Worm (Caenorhabditis elegans) whole organism, young adult: Measurements from ENCODE around the gene ZK546.19.

Source experiments
- B0035.1 ChIP-seq: sonication (generic microtip); optimal IDR thresholded peaks from 2 replicates; lab custom pipeline; 2016; ENCODE audit warnings: missing genetic modification characterization, mild to moderate bottlenecking, missing compliant biosample characterization, missing genotype, missing genetic modification reagents
- D2030.7 ChIP-seq: fragments of 200-800 bp; sonication (Bioruptor generic); IDR thresholded peaks from 2 replicates; pipeline ENCODE4 v1.3.6; 2022; ENCODE audit warnings: missing genetic modification reagents, missing genetic modification characterization, missing compliant biosample characterization
- F52B5.7 ChIP-seq: sonication (generic microtip); optimal IDR thresholded peaks from 2 replicates; lab custom pipeline; 2016; ENCODE audit warnings: mild to moderate bottlenecking, missing genetic modification characterization, missing compliant biosample characterization
- F55B11.4 ChIP-seq: sonication (generic microtip); optimal IDR thresholded peaks from 2 replicates; lab custom pipeline; 2016; ENCODE audit warnings: missing compliant biosample characterization, missing genetic modification characterization, borderline replicate concordance; ENCODE audit not compliant: insufficient read depth
- F57C9.4 ChIP-seq: sonication (generic microtip); optimal IDR thresholded peaks from 2 replicates; lab custom pipeline; 2017; ENCODE audit warnings: mild to moderate bottlenecking, missing genetic modification characterization, missing compliant biosample characterization
- K11D2.4 ChIP-seq: fragments of 200-800 bp; sonication (Bioruptor generic); IDR thresholded peaks from 2 replicates; pipeline ENCODE4 v1.3.6; 2022; ENCODE audit warnings: missing genetic modification reagents, missing genetic modification characterization, missing compliant biosample characterization
- Y95B8A.8 ChIP-seq: fragments of 200-800 bp; sonication (Bioruptor generic); IDR thresholded peaks from 2 replicates; pipeline ENCODE4 v1.3.6; 2022; ENCODE audit warnings: missing genetic modification reagents, missing genetic modification characterization, missing compliant biosample characterization
- ama-1 ChIP-seq, 3 experiments: fragments of 150-350 bp in 1 of 3; sonication (generic microtip) in 2 of 3; optimal IDR thresholded peaks; 2 replicates each; lab custom pipeline; 2014 to 2018; ENCODE audit warnings: missing biosample characterization in 2 of 3, missing genetic modification characterization in 2 of 3, missing genetic modification reagents in 2 of 3
- attf-5 ChIP-seq: fragments of 200-800 bp; sonication (Bioruptor generic); optimal IDR thresholded peaks from 2 replicates; lab custom pipeline; 2018; ENCODE audit warnings: mild to moderate bottlenecking, missing genetic modification characterization, missing compliant biosample characterization
- bed-1 ChIP-seq: fragments of 200-800 bp; sonication (Bioruptor generic); IDR thresholded peaks from 2 replicates; pipeline ENCODE4 v1.3.6; 2022; ENCODE audit warnings: missing genetic modification reagents, missing genetic modification characterization, missing compliant biosample characterization
- cebp-2 ChIP-seq: fragments of 200-800 bp; sonication (Bioruptor generic); IDR thresholded peaks from 2 replicates; pipeline ENCODE4 v1.3.6; 2022; ENCODE audit warnings: missing genetic modification characterization, missing compliant biosample characterization
- ceh-40 ChIP-seq: fragments of 200-800 bp; sonication (Bioruptor generic); IDR thresholded peaks from 2 replicates; pipeline ENCODE4 v1.3.6; 2022; ENCODE audit warnings: missing genetic modification characterization, missing compliant biosample characterization
- ceh-91 ChIP-seq: fragments of 200-800 bp; sonication (Bioruptor generic); IDR thresholded peaks from 2 replicates; pipeline ENCODE4 v1.3.6; 2022; ENCODE audit warnings: missing genetic modification reagents, missing genetic modification characterization, missing compliant biosample characterization
- dpff-1 ChIP-seq: sonication (generic microtip); optimal IDR thresholded peaks from 2 replicates; lab custom pipeline; 2017; ENCODE audit warnings: mild to moderate bottlenecking, missing genetic modification characterization, missing compliant biosample characterization
- ekl-4 ChIP-seq: fragments of 200-800 bp; sonication (Bioruptor generic); IDR thresholded peaks from 2 replicates; pipeline ENCODE4 v1.3.6; 2022; ENCODE audit warnings: missing genetic modification reagents, missing genetic modification characterization, missing compliant biosample characterization
- ets-4 ChIP-seq: fragments of 200-800 bp; sonication (Bioruptor generic); optimal IDR thresholded peaks from 2 replicates; lab custom pipeline; 2018; ENCODE audit warnings: mild to moderate bottlenecking, missing genetic modification characterization, missing compliant biosample characterization
- fkh-3 ChIP-seq: sonication (generic microtip); optimal IDR thresholded peaks from 2 replicates; lab custom pipeline; 2016; ENCODE audit warnings: mild to moderate bottlenecking, missing genetic modification characterization, missing compliant biosample characterization
- gei-17 ChIP-seq: fragments of 200-800 bp; sonication (Bioruptor generic); optimal IDR thresholded peaks from 2 replicates; lab custom pipeline; 2018; ENCODE audit warnings: mild to moderate bottlenecking, missing genetic modification characterization, missing compliant biosample characterization
- him-1 ChIP-seq: sonication (generic microtip); optimal IDR thresholded peaks from 2 replicates; lab custom pipeline; 2016; ENCODE audit warnings: missing genotype, missing genetic modification reagents, missing genetic modification characterization, missing compliant biosample characterization
- hlh-26 ChIP-seq: fragments of 200-800 bp; sonication (Bioruptor generic); conservative IDR thresholded peaks from 2 replicates; pipeline ENCODE4 v1.3.6; 2022; ENCODE audit warnings: missing genetic modification reagents, missing genetic modification characterization, missing compliant biosample characterization
- hmg-1.2 ChIP-seq: fragments of 200-800 bp; sonication (Bioruptor generic); IDR thresholded peaks from 2 replicates; pipeline ENCODE4 v1.3.6; 2022; ENCODE audit warnings: missing genetic modification reagents, missing genetic modification characterization, missing compliant biosample characterization
- hmg-20 ChIP-seq: fragments of 200-800 bp; sonication (Bioruptor generic); IDR thresholded peaks from 2 replicates; pipeline ENCODE4 v1.3.6; 2022; ENCODE audit warnings: missing genetic modification reagents, missing genetic modification characterization, missing compliant biosample characterization
- hsf-1 ChIP-seq: fragments of 200-800 bp; sonication (Bioruptor generic); IDR thresholded peaks from 2 replicates; pipeline ENCODE4 v1.3.6; 2022; ENCODE audit warnings: missing genetic modification reagents, missing genetic modification characterization, missing compliant biosample characterization
- lin-26 ChIP-seq: fragments of 200-800 bp; sonication (Bioruptor generic); IDR thresholded peaks from 2 replicates; pipeline ENCODE4 v1.3.6; 2022; ENCODE audit warnings: missing genetic modification reagents, missing genetic modification characterization, missing compliant biosample characterization
- lin-35 ChIP-seq, 3 experiments: fragments of 150-350 bp in 2 of 3; sonication (generic microtip) in 1 of 3; optimal IDR thresholded peaks; 2 replicates each; lab custom pipeline; 2014 to 2018; ENCODE audit warnings: missing biosample characterization in 3 of 3, missing genetic modification characterization in 3 of 3, missing genetic modification reagents in 3 of 3
- lin-40 ChIP-seq: sonication (generic microtip); optimal IDR thresholded peaks from 2 replicates; lab custom pipeline; 2016; ENCODE audit warnings: missing genetic modification characterization, mild to moderate bottlenecking, missing compliant biosample characterization, missing genotype, missing genetic modification reagents
- lin-54 ChIP-seq: fragments of 200-800 bp; sonication (Bioruptor generic); optimal IDR thresholded peaks from 2 replicates; lab custom pipeline; 2018; ENCODE audit warnings: mild to moderate bottlenecking, missing genetic modification characterization, missing compliant biosample characterization
- lir-1 ChIP-seq: fragments of 200-800 bp; sonication (Bioruptor generic); conservative IDR thresholded peaks from 2 replicates; pipeline ENCODE4 v1.3.6; 2022; ENCODE audit warnings: missing genetic modification reagents, missing genetic modification characterization, missing compliant biosample characterization
- lsy-27 ChIP-seq: sonication (generic microtip); optimal IDR thresholded peaks from 2 replicates; lab custom pipeline; 2017; ENCODE audit warnings: missing genetic modification characterization, mild to moderate bottlenecking, missing compliant biosample characterization, antibody characterized with exemption, missing genotype, borderline replicate concordance; ENCODE audit not compliant: insufficient read depth
- madf-10 ChIP-seq: sonication (generic microtip); optimal IDR thresholded peaks from 2 replicates; lab custom pipeline; 2016; ENCODE audit warnings: mild to moderate bottlenecking, missing genetic modification characterization, missing compliant biosample characterization
- madf-3 ChIP-seq: fragments of 200-800 bp; sonication (Bioruptor generic); IDR thresholded peaks from 2 replicates; pipeline ENCODE4 v1.3.6; 2022; ENCODE audit warnings: missing genetic modification reagents, missing genetic modification characterization, missing compliant biosample characterization
- madf-6 ChIP-seq: fragments of 200-800 bp; sonication (Bioruptor generic); IDR thresholded peaks from 2 replicates; pipeline ENCODE4 v1.3.6; 2022; ENCODE audit warnings: missing genetic modification reagents, missing genetic modification characterization, missing compliant biosample characterization
- mxl-1 ChIP-seq: sonication (generic microtip); optimal IDR thresholded peaks from 2 replicates; lab custom pipeline; 2016; ENCODE audit warnings: missing genetic modification characterization, missing compliant biosample characterization
- nhr-27 ChIP-seq: fragments of 200-800 bp; sonication (Bioruptor generic); optimal IDR thresholded peaks from 2 replicates; lab custom pipeline; 2018; ENCODE audit warnings: mild to moderate bottlenecking, missing genetic modification characterization, moderate library complexity, missing compliant biosample characterization
- nhr-80 ChIP-seq: sonication (generic microtip); optimal IDR thresholded peaks from 2 replicates; lab custom pipeline; 2016; ENCODE audit warnings: missing genetic modification characterization, missing compliant biosample characterization
- nhr-90 ChIP-seq: sonication (generic microtip); optimal IDR thresholded peaks from 2 replicates; lab custom pipeline; 2016; ENCODE audit warnings: missing genotype, mild to moderate bottlenecking, missing genetic modification characterization, missing compliant biosample characterization
- pha-4 ChIP-seq: fragments of 150-350 bp; sonication (generic microtip); optimal IDR thresholded peaks from 2 replicates; lab custom pipeline; 2014; ENCODE audit warnings: missing biosample characterization, missing genetic modification reagents, missing genetic modification characterization
- rec-8 ChIP-seq, 2 experiments: sonication (generic microtip); optimal IDR thresholded peaks; 2 replicates each; lab custom pipeline; 2016; ENCODE audit warnings: mild to moderate bottlenecking in 2 of 2, missing genetic modification characterization in 2 of 2, missing genetic modification reagents in 2 of 2, missing genotype in 2 of 2, missing biosample characterization in 1 of 2, missing compliant biosample characterization in 1 of 2, moderate library complexity in 1 of 2
- snpc-1.1 ChIP-seq: sonication (generic microtip); optimal IDR thresholded peaks from 2 replicates; lab custom pipeline; 2017; ENCODE audit warnings: missing genetic modification characterization, mild to moderate bottlenecking, missing compliant biosample characterization, antibody characterized with exemption, moderate library complexity, missing genotype, missing genetic modification reagents; ENCODE audit not compliant: insufficient read depth
- snpc-1.3 ChIP-seq: sonication (generic microtip); optimal IDR thresholded peaks from 2 replicates; lab custom pipeline; 2017; ENCODE audit warnings: missing genetic modification characterization, mild to moderate bottlenecking, missing compliant biosample characterization, antibody characterized with exemption, moderate library complexity, missing genotype, missing genetic modification reagents; ENCODE audit not compliant: insufficient read depth
- sptf-2 ChIP-seq: fragments of 200-800 bp; sonication (Bioruptor generic); optimal IDR thresholded peaks from 2 replicates; lab custom pipeline; 2018; ENCODE audit warnings: mild to moderate bottlenecking, missing genetic modification characterization, missing compliant biosample characterization
- tbx-9 ChIP-seq: sonication (generic microtip); optimal IDR thresholded peaks from 2 replicates; lab custom pipeline; 2016; ENCODE audit warnings: borderline replicate concordance, missing genetic modification characterization, inconsistent platforms, missing compliant biosample characterization
- unc-62 ChIP-seq: fragments of 150-350 bp; optimal IDR thresholded peaks from 2 replicates; lab custom pipeline; 2014; ENCODE audit warnings: missing biosample characterization, missing genetic modification reagents, missing genetic modification characterization
- zfh-2 ChIP-seq: fragments of 200-800 bp; sonication (Bioruptor generic); conservative IDR thresholded peaks from 2 replicates; pipeline ENCODE4 v1.3.6; 2022; ENCODE audit warnings: missing genetic modification reagents, missing genetic modification characterization, missing compliant biosample characterization
- ztf-25 ChIP-seq: fragments of 200-800 bp; sonication (Bioruptor generic); IDR thresholded peaks from 2 replicates; pipeline ENCODE4 v1.3.6; 2022; ENCODE audit warnings: missing genetic modification reagents, missing genetic modification characterization, missing compliant biosample characterization
- ztf-28 ChIP-seq: fragments of 200-800 bp; sonication (Bioruptor generic); IDR thresholded peaks from 2 replicates; pipeline ENCODE4 v1.3.6; 2022; ENCODE audit warnings: missing genetic modification reagents, missing genetic modification characterization, missing compliant biosample characterization
- ztf-3 ChIP-seq: fragments of 200-800 bp; sonication (Bioruptor generic); optimal IDR thresholded peaks from 2 replicates; lab custom pipeline; 2018; ENCODE audit warnings: mild to moderate bottlenecking, missing genetic modification characterization, missing compliant biosample characterization

The ZK546.19 gene

DNA sequence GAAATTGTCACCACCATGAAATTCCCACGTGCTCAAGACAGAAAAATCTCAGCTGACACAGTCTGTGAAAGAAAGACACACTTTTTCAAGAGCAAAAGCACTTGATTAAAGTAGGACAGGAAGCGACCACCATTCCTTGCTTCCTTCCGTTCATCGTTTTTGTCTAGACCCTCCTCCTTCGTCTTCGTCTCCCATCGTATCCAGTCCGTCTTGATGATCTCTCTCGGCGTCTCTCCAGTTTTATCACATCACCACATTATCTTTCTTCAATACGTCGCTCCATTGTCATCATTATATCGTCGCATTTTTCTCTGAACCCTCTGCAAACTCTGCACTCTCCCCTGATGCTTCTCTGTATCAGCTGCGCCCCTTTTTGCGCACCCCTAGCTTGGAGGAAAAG lies 33.4 kb upstream of the ZK546.19 start (continued):
- TF ChIP-seq lin-54 (GFP tag; lab: Kevin White, UChicago) (no peak), zfh-2 (GFP tag; lab: Robert Waterston, UW) (0 out of 2 replicates have a peak, but pooled peaks have one; percentile 35), lin-40 (peak; percentile 24)

ce11 chrII:4914214-4914613 lies 27.3 kb upstream of the ZK546.19 start, which contains the start of gene R05F9.11:
TSS of gene R05F9.11 (minus strand) at chrII:4914218.
- TF ChIP-seq ztf-3 (no peak), ceh-91 (GFP tag; lab: Robert Waterston, UW) (0 out of 2 replicates have a peak, but pooled peaks have one; percentile 52), F57C9.4 (no peak), nhr-80 (tag; lab: Kevin White, UChicago) (no peak), ama-1 (optimal IDR thresholded peaks at IDR 0.05; lab: Kevin White, UChicago) (no peak), ama-1 (GFP tag; optimal IDR thresholded peaks at IDR 0.05; lab: Kevin White, UChicago) (no peak), lsy-27 (no peak), F55B11.4 (tag; lab: Kevin White, UChicago) (no peak), snpc-1.3 (tag; lab: Kevin White, UChicago) (no peak), fkh-3 (tag; lab: Kevin White, UChicago) (no peak), tbx-9 (tag; lab: Kevin White, UChicago) (no peak), lin-26 (no peak), bed-1 (GFP tag; lab: Robert Waterston, UW) (no peak), hlh-26 (GFP tag; lab: Robert Waterston, UW) (no peak), Y95B8A.8 (GFP tag; lab: Robert Waterston, UW) (no peak), ceh-40 (GFP tag; lab: Robert Waterston, UW) (no peak), him-1 (peak; percentile 79), ets-4 (GFP tag; lab: Kevin White, UChicago) (no peak), F52B5.7 (tag; lab: Kevin White, UChicago) (no peak), D2030.7 (peak; percentile 66), unc-62 (no peak), madf-10 (no peak), sptf-2 (no peak), gei-17 (no peak), ekl-4 (GFP tag; lab: Robert Waterston, UW) (no peak), rec-8 (tag; optimal IDR thresholded peaks at IDR 0.05; lab: Kevin White, UChicago) (no peak), hsf-1 (GFP tag; lab: Robert Waterston, UW) (0 out of 2 replicates have a peak, but pooled peaks have one; percentile 40), snpc-1.1 (tag; lab: Kevin White, UChicago) (no peak), pha-4 (no peak), hmg-20 (no peak), nhr-27 (tag; lab: Kevin White, UChicago) (no peak), lir-1 (GFP tag; lab: Robert Waterston, UW) (no peak), dpff-1 (tag; lab: Kevin White, UChicago) (no peak), cebp-2 (no peak), ztf-25 (GFP tag; lab: Robert Waterston, UW) (no peak), K11D2.4 (no peak), madf-6 (GFP tag; lab: Robert Waterston, UW) (peak; percentile 93), B0035.1 (tag; lab: Kevin White, UChicago) (no peak), hmg-1.2 (no peak), attf-5 (GFP tag; lab: Kevin White, UChicago) (no peak), lin-35 (GFP tag; optimal IDR thresholded peaks at IDR 0.05; lab: Kevin White, UChicago) (no peak), mxl-1 (tag; lab: Kevin White, UChicago) (no peak), madf-3 (GFP tag; lab: Robert Waterston, UW) (no peak), ztf-28 (no peak), nhr-90 (tag; lab: Kevin White, UChicago) (no peak)
